Fruit fly (Drosophila melanogaster): ENCODE measurements around the gene hng3.

The hng3 gene

DNA sequence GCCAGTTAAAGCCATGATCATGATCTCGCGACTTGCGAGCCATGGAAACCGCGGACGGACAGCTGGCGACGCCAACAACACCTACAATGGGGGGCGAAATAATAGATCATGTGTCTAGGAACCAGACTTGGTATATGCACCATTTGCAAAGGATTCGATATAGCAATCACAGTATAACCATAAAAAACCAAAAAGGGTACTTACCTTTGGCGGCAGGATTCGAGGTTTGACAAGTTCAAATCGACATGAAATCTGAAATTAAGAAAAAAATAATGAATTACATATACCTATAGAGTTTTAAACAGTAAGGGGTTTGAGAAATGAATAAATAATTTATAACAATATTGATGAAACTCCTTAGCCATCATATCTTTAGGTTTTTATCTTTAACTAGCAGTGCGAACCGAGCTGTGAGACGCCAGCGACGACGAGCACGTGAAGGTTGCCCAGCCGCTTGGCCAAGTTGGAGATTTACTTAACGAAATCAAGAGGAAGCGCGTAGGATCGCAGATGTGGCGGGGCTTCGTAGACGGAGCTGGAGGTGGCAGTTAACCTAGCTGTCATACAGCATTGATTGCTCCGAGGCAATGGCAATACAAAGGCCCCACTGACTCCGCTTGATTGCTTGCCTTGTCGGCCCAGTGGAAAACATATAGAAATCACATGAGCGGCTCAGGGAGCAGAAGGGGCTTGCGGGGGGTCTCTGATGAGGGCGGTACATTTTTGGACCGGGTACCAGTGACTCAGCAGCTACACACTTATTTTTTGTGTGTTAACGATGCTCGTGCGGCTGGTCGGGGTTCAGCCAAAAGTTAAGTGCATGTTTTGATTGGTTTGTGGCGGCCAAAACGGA, 21.2 kb downstream of the hng3 start (continued):
- TF ChIP-seq seq (GFP tag; IDR thresholded peaks at IDR 0.05) (no peak), vnd (GFP tag; IDR thresholded peaks at IDR 0.05; ENCODE audit: partially characterized antibody) (no peak), CG9932 (GFP tag; IDR thresholded peaks at IDR 0.05) (no peak; the same call in 1 of the 2 replicates), CG9609 (GFP tag; optimal IDR thresholded peaks at IDR 0.05) (no peak), CG12659 (GFP tag; optimal IDR thresholded peaks at IDR 0.05) (peak; percentile 35), HLH4C (GFP tag; IDR thresholded peaks at IDR 0.05; ENCODE audit: partially characterized antibody) (no peak), Trl (optimal IDR thresholded peaks at IDR 0.05) (no peak), Trl (GFP tag; optimal IDR thresholded peaks at IDR 0.05) (no peak), cg (GFP tag; optimal IDR thresholded peaks at IDR 0.05) (no peak), ase (GFP tag; IDR thresholded peaks at IDR 0.05) (no peak), CG1832 (GFP tag; optimal IDR thresholded peaks at IDR 0.05) (no peak), pita (GFP tag; optimal IDR thresholded peaks at IDR 0.05) (no peak), Sry-β (GFP tag; optimal IDR thresholded peaks at IDR 0.05) (no peak), az2 (GFP tag; optimal IDR thresholded peaks at IDR 0.05) (peak; percentile 3), Rx (GFP tag; IDR thresholded peaks at IDR 0.05) (no peak), inv (GFP tag; IDR thresholded peaks at IDR 0.05; ENCODE audit: partially characterized antibody) (no peak), ftz-f1 (GFP tag; optimal IDR thresholded peaks at IDR 0.05) (no peak), ash1 (GFP tag; optimal IDR thresholded peaks at IDR 0.05) (no peak), exex (tag; optimal IDR thresholded peaks at IDR 0.05) (no peak), fd96Cb (tag; optimal IDR thresholded peaks at IDR 0.05) (peak; percentile 21), repo (GFP tag; optimal IDR thresholded peaks at IDR 0.05) (no peak), Ssrp (tag; optimal IDR thresholded peaks at IDR 0.05) (peak; percentile 1), CG15601 (tag; optimal IDR thresholded peaks at IDR 0.05) (no peak), unpg (GFP tag; optimal IDR thresholded peaks at IDR 0.05) (peak; percentile 49), pfk (GFP tag; optimal IDR thresholded peaks at IDR 0.05) (no peak), Hmr (GFP tag; optimal IDR thresholded peaks at IDR 0.05) (peak; percentile 40), schlank (tag; optimal IDR thresholded peaks at IDR 0.05) (no peak), grn (GFP tag; optimal IDR thresholded peaks at IDR 0.05) (no peak), run (tag; optimal IDR thresholded peaks at IDR 0.05) (no peak), CG6175 (GFP tag; IDR thresholded peaks at IDR 0.05) (peak; percentile 51; the same call in 1 of the 3 replicates), sens-2 (GFP tag; IDR thresholded peaks at IDR 0.05) (no peak), ind (GFP tag; optimal IDR thresholded peaks at IDR 0.05) (peak; percentile 15), crol (GFP tag; IDR thresholded peaks at IDR 0.05) (peak; percentile 84), Vsx1 (GFP tag; optimal IDR thresholded peaks at IDR 0.05) (no peak), CG15514 (GFP tag; optimal IDR thresholded peaks at IDR 0.05) (no peak), H15 (GFP tag; IDR thresholded peaks at IDR 0.05) (no peak), maf-S (GFP tag; optimal IDR thresholded peaks at IDR 0.05) (no peak), Dip3 (GFP tag; optimal IDR thresholded peaks at IDR 0.05) (no peak), tup (GFP tag; optimal IDR thresholded peaks at IDR 0.05) (no peak), CG43689 (GFP tag; IDR thresholded peaks at IDR 0.05) (no peak), CG6654 (GFP tag; optimal IDR thresholded peaks at IDR 0.05) (no peak), CG6813 (GFP tag; optimal IDR thresholded peaks at IDR 0.05) (no peak), sqz (GFP tag; optimal IDR thresholded peaks at IDR 0.05) (no peak), CG5953 (GFP tag; IDR thresholded peaks at IDR 0.05) (no peak), GATAe (GFP tag; conservative IDR thresholded peaks at IDR 0.05) (no peak), CG1603 (tag; optimal IDR thresholded peaks at IDR 0.05) (peak; percentile 5), Oli (tag; optimal IDR thresholded peaks at IDR 0.05) (peak; percentile 48), zen2 (GFP tag; IDR thresholded peaks at IDR 0.05; ENCODE audit: partially characterized antibody) (no peak), nmo (GFP tag; optimal IDR thresholded peaks at IDR 0.05) (peak; percentile 36)

Measured in whole organism, embryonic.